Fruit fly (Drosophila melanogaster): Measurements from ENCODE around the gene tim.

The tim gene

dm6 chr2L:3524729-3525181 lies 16.8 kb upstream of the tim start, which contains the start of gene CG8852 (continued):
- peak; percentile 51 for TF ChIP-seq sisA (GFP tag; IDR thresholded peaks at IDR 0.05)
- TF ChIP-seq bcd (GFP tag; optimal IDR thresholded peaks at IDR 0.05), result peak; percentile 31
- peak in 1 of 2 experiments; percentile 9 for TF ChIP-seq dpn (GFP tag; optimal IDR thresholded peaks at IDR 0.05)
- no peak for TF ChIP-seq CG11560 (tag; IDR thresholded peaks at IDR 0.05)
- no peak for TF ChIP-seq CG12155 (GFP tag; optimal IDR thresholded peaks at IDR 0.05)
- no peak for TF ChIP-seq Lim3 (GFP tag; IDR thresholded peaks at IDR 0.05)
- TF ChIP-seq Aef1 (GFP tag; IDR thresholded peaks at IDR 0.05), result peak; percentile 20; the same call in 1 of the 3 replicates
- TF ChIP-seq CG7372 (GFP tag; IDR thresholded peaks at IDR 0.05), result 0 out of 2 replicates have a peak, but pooled peaks have one; percentile 8
- TF ChIP-seq esg (GFP tag; conservative IDR thresholded peaks at IDR 0.05), result peak; percentile 35; the same call in 1 of the 2 replicates
- peak; percentile 0 for TF ChIP-seq Dek (tag; optimal IDR thresholded peaks at IDR 0.05)
- TF ChIP-seq cg (GFP tag; optimal IDR thresholded peaks at IDR 0.05), result no peak
- peak; percentile 31 for TF ChIP-seq nmo (GFP tag; optimal IDR thresholded peaks at IDR 0.05)
- peak; percentile 57; the same call in 1 of the 3 replicates for TF ChIP-seq dysf (GFP tag; IDR thresholded peaks at IDR 0.05)
- TF ChIP-seq D19B (GFP tag; optimal IDR thresholded peaks at IDR 0.05), result peak; percentile 65
- TF ChIP-seq CG2199 (GFP tag; IDR thresholded peaks at IDR 0.05), result no peak
- TF ChIP-seq CG10543 (GFP tag; optimal IDR thresholded peaks at IDR 0.05), result peak; percentile 44
- TF ChIP-seq CG3847 (GFP tag; IDR thresholded peaks at IDR 0.05), result no peak
- no peak for TF ChIP-seq Abd-B (GFP tag; optimal IDR thresholded peaks at IDR 0.05)
- TF ChIP-seq Gug (GFP tag; IDR thresholded peaks at IDR 0.05), result 0 out of 4 replicates have a peak, but pooled peaks have one; percentile 34
- peak; percentile 26; the same call in 1 of the 2 replicates for TF ChIP-seq sob (GFP tag; IDR thresholded peaks at IDR 0.05)
- TF ChIP-seq CG7745 (tag; optimal IDR thresholded peaks at IDR 0.05), result no peak
- peak; percentile 55 for TF ChIP-seq Ptx1 (GFP tag; IDR thresholded peaks at IDR 0.05)
- no peak for TF ChIP-seq MESR4 (GFP tag; optimal IDR thresholded peaks at IDR 0.05)
- no peak for TF ChIP-seq crol (GFP tag; IDR thresholded peaks at IDR 0.05)
- TF ChIP-seq Ssrp (tag; optimal IDR thresholded peaks at IDR 0.05), result peak; percentile 7
- TF ChIP-seq nerfin-1 (tag; optimal IDR thresholded peaks at IDR 0.05), result no peak
- TF ChIP-seq Med (GFP tag), result peak; percentile 72
- TF ChIP-seq CG9932 (GFP tag; IDR thresholded peaks at IDR 0.05), result peak; percentile 60
- TF ChIP-seq zfh1 (GFP tag; IDR thresholded peaks at IDR 0.05), result 0 out of 3 replicates have a peak, but pooled peaks have one; percentile 27
- TF ChIP-seq CG10366 (GFP tag; IDR thresholded peaks at IDR 0.05), result peak; percentile 28; the same call in 1 of the 2 replicates
- TF ChIP-seq ci (GFP tag; IDR thresholded peaks at IDR 0.05), result 0 out of 3 replicates have a peak, but pooled peaks have one; percentile 29
- TF ChIP-seq vfl (GFP tag; optimal IDR thresholded peaks at IDR 0.05), result no peak
- no peak for TF ChIP-seq Lpt (GFP tag; optimal IDR thresholded peaks at IDR 0.05)
- peak; percentile 46 for TF ChIP-seq CG13424 (tag; optimal IDR thresholded peaks at IDR 0.05)

- no peak for TF ChIP-seq CG12236 (GFP tag; optimal IDR thresholded peaks at IDR 0.05)
- TF ChIP-seq Ets65A (GFP tag), result peak; percentile 28
Measured at dm6 chr2L:3523956-3524355, 16.0 kb upstream of the tim start, which contains the start of gene Sr-CIV. Sr-CIV (minus strand) TSS chr2L:3524056.

DNA sequence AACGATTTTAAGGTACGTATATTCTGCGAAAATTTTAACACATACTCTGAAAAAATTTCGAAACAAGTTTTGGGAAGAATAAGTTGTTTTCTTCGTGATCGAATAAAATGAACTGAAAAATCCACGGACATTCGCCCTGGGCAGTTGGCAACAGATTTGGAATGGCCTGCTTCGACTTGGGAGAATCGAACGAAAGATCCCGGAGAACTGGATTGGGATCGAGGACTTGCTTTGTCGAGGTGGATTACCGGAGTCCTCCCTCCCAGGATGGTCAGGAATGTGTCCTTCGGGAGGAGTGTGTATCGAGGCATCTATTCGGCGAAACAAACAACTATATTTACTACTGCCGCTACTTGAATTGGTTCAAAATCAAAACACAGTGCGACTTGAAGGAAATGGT lies 11.6 kb upstream of the tim start, which contains the start of the genes CG3213 and CG8851:
CG3213 (minus strand) TSS at position 101 of the 400 bp plus-strand sequence.
CG8851 (plus strand) TSS at position 127 of the 400 bp plus-strand sequence.
- no peak for TF ChIP-seq klu (GFP tag; IDR thresholded peaks at IDR 0.05)
- TF ChIP-seq ac (GFP tag; optimal IDR thresholded peaks at IDR 0.05), result no peak
- no peak for TF ChIP-seq CG8765 (GFP tag; IDR thresholded peaks at IDR 0.05)
- TF ChIP-seq odd (GFP tag; optimal IDR thresholded peaks at IDR 0.05), result no peak
- TF ChIP-seq otp (GFP tag; IDR thresholded peaks at IDR 0.05), result no peak
- no peak for TF ChIP-seq fd64A (GFP tag; optimal IDR thresholded peaks at IDR 0.05)
- no peak for TF ChIP-seq amos (GFP tag; IDR thresholded peaks at IDR 0.05; ENCODE audit: partially characterized antibody)
- no peak for TF ChIP-seq abd-A (tag; optimal IDR thresholded peaks at IDR 0.05)
- no peak for TF ChIP-seq hth (optimal IDR thresholded peaks at IDR 0.05)
- no peak for TF ChIP-seq sug (tag; optimal IDR thresholded peaks at IDR 0.05)
- no peak for TF ChIP-seq ttk (GFP tag; IDR thresholded peaks at IDR 0.05)
- no peak for TF ChIP-seq zen2 (GFP tag; IDR thresholded peaks at IDR 0.05; ENCODE audit: partially characterized antibody)
- TF ChIP-seq ranshi (GFP tag; IDR thresholded peaks at IDR 0.05), result no peak
- no peak for TF ChIP-seq Rx (GFP tag; IDR thresholded peaks at IDR 0.05)
- TF ChIP-seq CG8944 (GFP tag; optimal IDR thresholded peaks at IDR 0.05), result no peak
- no peak for TF ChIP-seq zfh1 (GFP tag; IDR thresholded peaks at IDR 0.05)
- TF ChIP-seq H15 (GFP tag; IDR thresholded peaks at IDR 0.05), result no peak
